Worm (Caenorhabditis elegans) whole organism, late embryonic: ENCODE data around the gene nhr-202.

Experiments
- K09A11.1 ChIP-seq: sonication (generic microtip); optimal IDR thresholded peaks from 2 replicates; lab custom pipeline; 2017; ENCODE audit warnings: antibody characterized with exemption, mild to moderate bottlenecking, missing genetic modification characterization, missing compliant biosample characterization; ENCODE audit not compliant: insufficient read depth
- Y22D7AL.16 ChIP-seq: sonication (generic microtip); optimal IDR thresholded peaks from 2 replicates; lab custom pipeline; 2016; ENCODE audit warnings: missing genetic modification characterization, missing compliant biosample characterization
- ceh-22 ChIP-seq: sonication (generic microtip); optimal IDR thresholded peaks from 2 replicates; lab custom pipeline; 2017; ENCODE audit warnings: missing biosample characterization, missing genetic modification characterization
- ceh-24 ChIP-seq: sonication (generic microtip); optimal IDR thresholded peaks from 2 replicates; lab custom pipeline; 2016; ENCODE audit warnings: mild to moderate bottlenecking, missing genetic modification characterization, missing compliant biosample characterization
- ceh-45 ChIP-seq: fragments of 200-800 bp; sonication (Bioruptor generic); IDR thresholded peaks from 2 replicates; pipeline ENCODE4 v1.3.6; 2022; ENCODE audit warnings: missing genetic modification reagents, missing genetic modification characterization, missing compliant biosample characterization
- ceh-48 ChIP-seq: sonication (generic microtip); optimal IDR thresholded peaks from 2 replicates; lab custom pipeline; 2016; ENCODE audit warnings: missing genetic modification characterization, inconsistent platforms, missing compliant biosample characterization
- ceh-6 ChIP-seq: fragments of 200-800 bp; sonication (Bioruptor generic); optimal IDR thresholded peaks from 2 replicates; lab custom pipeline; 2018; ENCODE audit warnings: mild to moderate bottlenecking, missing genetic modification characterization, missing compliant biosample characterization
- dmd-4 ChIP-seq: sonication (generic microtip); optimal IDR thresholded peaks from 2 replicates; lab custom pipeline; 2016; ENCODE audit warnings: borderline replicate concordance, missing genetic modification characterization, missing compliant biosample characterization
- dve-1 ChIP-seq: sonication (generic microtip); optimal IDR thresholded peaks from 2 replicates; lab custom pipeline; 2017; ENCODE audit warnings: antibody characterized with exemption, mild to moderate bottlenecking, missing genetic modification characterization, missing compliant biosample characterization
- elt-2 ChIP-seq: sonication (generic microtip); optimal IDR thresholded peaks from 2 replicates; lab custom pipeline; 2016; ENCODE audit warnings: missing genetic modification reagents, missing genetic modification characterization, missing compliant biosample characterization
- elt-4 ChIP-seq: sonication (generic microtip); optimal IDR thresholded peaks from 2 replicates; lab custom pipeline; 2016; ENCODE audit warnings: missing genetic modification characterization, missing compliant biosample characterization
- ets-4 ChIP-seq: sonication (generic microtip); optimal IDR thresholded peaks from 2 replicates; lab custom pipeline; 2016; ENCODE audit warnings: missing genetic modification characterization, missing compliant biosample characterization
- hlh-13 ChIP-seq: fragments of 200-800 bp; sonication (Bioruptor generic); optimal IDR thresholded peaks from 2 replicates; lab custom pipeline; 2018; ENCODE audit warnings: mild to moderate bottlenecking, missing genetic modification characterization, missing compliant biosample characterization
- hlh-15 ChIP-seq: sonication (generic microtip); optimal IDR thresholded peaks from 2 replicates; lab custom pipeline; 2016; ENCODE audit warnings: missing genetic modification characterization, missing compliant biosample characterization
- lim-6 ChIP-seq: sonication (generic microtip); optimal IDR thresholded peaks from 2 replicates; lab custom pipeline; 2016; ENCODE audit warnings: missing genetic modification characterization, missing compliant biosample characterization
- madf-2 ChIP-seq: sonication (generic microtip); optimal IDR thresholded peaks from 2 replicates; lab custom pipeline; 2017; ENCODE audit warnings: missing genetic modification characterization, missing compliant biosample characterization
- nfya-1 ChIP-seq: sonication (generic microtip); optimal IDR thresholded peaks from 2 replicates; lab custom pipeline; 2017; ENCODE audit warnings: missing genetic modification characterization, mild to moderate bottlenecking, missing compliant biosample characterization, antibody characterized with exemption, moderate library complexity
- nhr-11 ChIP-seq: fragments of 150-350 bp; optimal IDR thresholded peaks from 2 replicates; lab custom pipeline; 2014; ENCODE audit warnings: missing biosample characterization, missing genetic modification characterization
- npax-4 ChIP-seq: sonication (generic microtip); optimal IDR thresholded peaks from 2 replicates; lab custom pipeline; 2016; ENCODE audit warnings: missing genetic modification characterization, missing compliant biosample characterization
- odd-2 ChIP-seq: sonication (generic microtip); optimal IDR thresholded peaks from 2 replicates; lab custom pipeline; 2017; ENCODE audit warnings: antibody characterized with exemption, mild to moderate bottlenecking, missing genetic modification characterization, missing compliant biosample characterization
- pag-3 ChIP-seq: sonication (generic microtip); optimal IDR thresholded peaks from 2 replicates; lab custom pipeline; 2016; ENCODE audit warnings: missing compliant biosample characterization, missing genetic modification characterization, borderline replicate concordance
- pax-1 ChIP-seq: fragments of 150-350 bp; optimal IDR thresholded peaks from 2 replicates; lab custom pipeline; 2014; ENCODE audit warnings: missing biosample characterization, missing genetic modification characterization
- pha-4 ChIP-seq: fragments of 150-350 bp; optimal IDR thresholded peaks from 2 replicates; lab custom pipeline; 2018; ENCODE audit warnings: missing biosample characterization, missing genetic modification reagents, missing genetic modification characterization
- pqm-1 ChIP-seq: sonication (generic microtip); optimal IDR thresholded peaks from 2 replicates; lab custom pipeline; 2016; ENCODE audit warnings: missing genetic modification characterization, missing compliant biosample characterization
- pros-1 ChIP-seq: fragments of 150-350 bp; optimal IDR thresholded peaks from 2 replicates; lab custom pipeline; 2014; ENCODE audit warnings: missing biosample characterization, missing genetic modification reagents, missing genetic modification characterization
- rnt-1 ChIP-seq: sonication (generic microtip); optimal IDR thresholded peaks from 2 replicates; lab custom pipeline; 2016; ENCODE audit warnings: missing genetic modification characterization, missing compliant biosample characterization
- sdc-2 ChIP-seq: sonication (generic microtip); optimal IDR thresholded peaks from 2 replicates; lab custom pipeline; 2016; ENCODE audit warnings: missing genotype, missing genetic modification characterization, missing compliant biosample characterization
- sox-4 ChIP-seq: sonication (generic microtip); optimal IDR thresholded peaks from 2 replicates; lab custom pipeline; 2017; ENCODE audit warnings: mild to moderate bottlenecking, missing genetic modification characterization, inconsistent platforms, missing compliant biosample characterization
- syd-9 ChIP-seq: sonication (generic microtip); optimal IDR thresholded peaks from 2 replicates; lab custom pipeline; 2016; ENCODE audit warnings: mild to moderate bottlenecking, missing genetic modification characterization, moderate library complexity, missing compliant biosample characterization
- ttx-3 ChIP-seq: sonication (generic microtip); optimal IDR thresholded peaks from 2 replicates; lab custom pipeline; 2016; ENCODE audit warnings: missing genetic modification reagents, missing genetic modification characterization, missing compliant biosample characterization
- unc-3 ChIP-seq, 2 experiments: fragments of 200-800 bp in 1 of 2; sonication (Bioruptor generic) in 1 of 2; sonication (generic microtip) in 1 of 2; conservative IDR thresholded peaks in 1 of 2; optimal IDR thresholded peaks in 1 of 2; 2 replicates each; pipeline versions ENCODE4 v1.3.6 to Lab custom; 2016 to 2022; ENCODE audit warnings: missing compliant biosample characterization in 2 of 2, missing genetic modification characterization in 2 of 2, missing genetic modification reagents in 1 of 2
- unc-42 ChIP-seq: sonication (generic microtip); optimal IDR thresholded peaks from 2 replicates; lab custom pipeline; 2016; ENCODE audit warnings: missing genotype, missing genetic modification characterization, missing compliant biosample characterization
- unc-86 ChIP-seq: sonication (generic microtip); optimal IDR thresholded peaks from 2 replicates; lab custom pipeline; 2016; ENCODE audit warnings: missing genetic modification characterization, missing compliant biosample characterization
- ztf-16 ChIP-seq: sonication (generic microtip); optimal IDR thresholded peaks from 2 replicates; lab custom pipeline; 2017; ENCODE audit warnings: missing genetic modification characterization, missing compliant biosample characterization

Gene nhr-202

DNA sequence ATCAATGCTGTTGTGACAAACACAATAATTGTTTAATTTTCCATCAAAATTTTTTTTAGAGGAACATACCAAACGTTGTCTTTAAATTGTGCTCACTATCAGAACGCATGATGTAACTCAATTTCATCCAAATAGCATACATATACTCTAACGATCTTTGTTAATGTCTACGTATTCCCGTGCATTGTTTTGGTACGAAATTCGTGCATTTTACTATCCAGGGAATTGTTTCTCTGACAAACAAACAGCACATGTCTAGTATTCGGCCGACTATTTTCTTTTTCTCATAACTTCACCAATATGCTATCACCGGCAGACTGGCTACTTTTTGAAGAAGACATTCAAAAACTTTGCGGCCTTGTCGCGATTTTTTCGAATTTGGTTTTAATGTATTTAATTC is 29.0 kb downstream of the nhr-202 start, which contains the start of gene str-196:
Gene str-196 (plus strand): TSS at position 301 of the 400 bp plus-strand sequence.
- TF ChIP-seq ceh-24 (tag; lab: Kevin White, UChicago), result no peak
- no peak for TF ChIP-seq pros-1

DNA sequence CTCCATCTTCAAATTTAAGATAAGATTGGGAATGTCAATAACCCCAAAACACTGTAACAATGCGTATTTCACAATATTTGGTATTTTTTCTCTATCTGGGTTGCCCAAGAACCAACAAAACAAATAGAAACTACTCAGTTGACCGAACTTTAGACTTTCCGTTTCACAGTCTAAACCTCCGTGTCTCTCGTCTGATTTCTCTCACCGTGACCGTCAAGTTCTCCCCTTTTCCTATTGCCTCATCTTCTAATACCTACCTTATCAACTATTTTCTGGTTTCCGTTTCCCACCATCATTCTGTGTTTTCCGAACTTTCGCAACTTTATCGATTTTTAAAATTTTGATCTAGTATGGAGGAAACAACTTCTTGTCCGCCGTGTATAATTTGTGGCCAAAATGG is 31.9 kb downstream of the nhr-202 start, which contains the start of gene nhr-131:
Gene nhr-131 (plus strand): TSS at position 87 of the 400 bp plus-strand sequence.
- TF ChIP-seq dve-1 (tag; lab: Kevin White, UChicago) (no peak), pag-3 (no peak), hlh-13 (no peak), unc-42 (tag; lab: Kevin White, UChicago) (no peak), madf-2 (tag; lab: Kevin White, UChicago) (no peak), elt-2 (tag; lab: Kevin White, UChicago) (no peak), ceh-24 (tag; lab: Kevin White, UChicago) (no peak), odd-2 (tag; lab: Kevin White, UChicago) (no peak), sdc-2 (tag; lab: Kevin White, UChicago) (no peak), ttx-3 (tag; lab: Kevin White, UChicago) (no peak), hlh-15 (tag; lab: Kevin White, UChicago) (no peak), dmd-4 (no peak), ztf-16 (tag; lab: Kevin White, UChicago) (no peak), unc-86 (no peak), nfya-1 (no peak)

DNA sequence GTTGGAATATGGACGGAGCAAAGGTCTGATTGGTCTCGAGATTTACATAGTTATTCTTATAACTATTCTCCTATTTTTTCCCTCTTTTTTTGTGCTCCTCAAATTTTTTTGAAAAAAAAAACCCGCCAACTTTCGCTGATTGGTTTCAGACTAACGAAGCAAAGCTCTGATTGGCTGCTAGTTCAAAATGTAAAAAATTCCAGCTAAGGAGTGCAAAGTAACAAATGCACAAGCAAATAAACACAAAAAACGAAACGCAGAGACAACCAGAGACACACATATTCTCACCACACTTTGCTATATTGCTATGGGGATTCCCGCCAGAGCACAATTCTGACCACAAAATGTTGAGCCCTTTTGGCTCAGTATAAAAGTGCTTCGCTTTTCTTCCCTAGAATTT is 35.0 kb downstream of the nhr-202 start, which contains the start of gene T01G6.1:
Gene T01G6.1 (plus strand): TSS at position 301 of the 400 bp plus-strand sequence.
- TF ChIP-seq lim-6 (tag; lab: Kevin White, UChicago) (no peak), nfya-1 (peak; percentile 37), sox-4 (tag; lab: Kevin White, UChicago) (no peak), elt-4 (tag; lab: Kevin White, UChicago) (no peak)

DNA sequence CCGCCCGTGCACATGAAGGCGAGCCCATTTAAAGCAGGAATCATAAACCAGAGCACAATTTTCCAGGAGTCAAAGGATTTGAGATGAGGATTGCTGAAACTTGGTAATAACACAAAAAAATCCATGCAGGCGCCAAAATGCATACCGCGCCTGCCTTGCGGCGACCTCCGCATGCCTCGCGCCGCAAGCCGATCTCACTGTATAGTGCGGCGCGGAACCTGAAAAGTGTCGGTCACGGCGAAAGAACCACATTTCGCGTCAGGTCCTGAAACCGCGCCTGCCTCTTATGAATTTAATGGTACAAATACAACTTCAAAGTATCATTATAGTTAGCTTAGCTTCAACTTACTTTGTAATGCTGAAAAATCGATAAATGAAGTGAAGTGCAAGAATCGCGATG is 38.1 kb downstream of the nhr-202 start:
- TF ChIP-seq pqm-1 (tag; lab: Kevin White, UChicago), result no peak
- no peak for TF ChIP-seq nhr-11 (tag; lab: Kevin White, UChicago)
- no peak for TF ChIP-seq pax-1 (tag; lab: Kevin White, UChicago)
- TF ChIP-seq syd-9 (tag; lab: Kevin White, UChicago), result no peak
- no peak for TF ChIP-seq ceh-22 (tag; lab: Kevin White, UChicago)
- TF ChIP-seq ets-4 (tag; lab: Kevin White, UChicago), result no peak

DNA sequence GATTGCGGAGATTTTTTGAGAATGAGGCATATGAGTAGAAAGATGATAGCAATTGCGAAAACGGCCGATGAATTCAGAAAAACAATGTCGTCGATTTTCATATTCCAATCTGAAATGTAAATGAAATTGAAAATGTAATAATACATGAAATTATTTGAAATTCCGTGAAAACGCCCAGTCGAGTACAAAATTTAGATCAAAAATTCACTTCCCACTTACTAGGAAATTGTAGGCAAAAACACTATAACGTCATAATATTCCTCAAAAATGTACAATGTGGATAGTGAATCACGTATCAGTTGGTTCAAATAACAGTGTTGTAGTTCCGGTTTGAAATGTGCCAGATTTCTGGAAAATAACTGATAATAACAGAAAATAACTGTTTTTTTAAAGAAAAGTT is 38.8 kb downstream of the nhr-202 start, which contains the start of gene str-256:
Gene str-256 (minus strand): TSS at position 101 of the 400 bp plus-strand sequence.
- no peak for TF ChIP-seq pag-3
- TF ChIP-seq unc-3 (GFP tag; conservative IDR thresholded peaks at IDR 0.05; lab: Robert Waterston, UW), result no peak
- no peak for TF ChIP-seq unc-3 (tag; optimal IDR thresholded peaks at IDR 0.05; lab: Kevin White, UChicago)
- TF ChIP-seq ttx-3 (tag; lab: Kevin White, UChicago), result no peak
- TF ChIP-seq K09A11.1 (tag; lab: Kevin White, UChicago), result no peak
- TF ChIP-seq pha-4 (tag; lab: Kevin White, UChicago), result no peak
- TF ChIP-seq npax-4, result no peak
- no peak for TF ChIP-seq ceh-45 (GFP tag; lab: Robert Waterston, UW)
- no peak for TF ChIP-seq Y22D7AL.16 (tag; lab: Kevin White, UChicago)

DNA sequence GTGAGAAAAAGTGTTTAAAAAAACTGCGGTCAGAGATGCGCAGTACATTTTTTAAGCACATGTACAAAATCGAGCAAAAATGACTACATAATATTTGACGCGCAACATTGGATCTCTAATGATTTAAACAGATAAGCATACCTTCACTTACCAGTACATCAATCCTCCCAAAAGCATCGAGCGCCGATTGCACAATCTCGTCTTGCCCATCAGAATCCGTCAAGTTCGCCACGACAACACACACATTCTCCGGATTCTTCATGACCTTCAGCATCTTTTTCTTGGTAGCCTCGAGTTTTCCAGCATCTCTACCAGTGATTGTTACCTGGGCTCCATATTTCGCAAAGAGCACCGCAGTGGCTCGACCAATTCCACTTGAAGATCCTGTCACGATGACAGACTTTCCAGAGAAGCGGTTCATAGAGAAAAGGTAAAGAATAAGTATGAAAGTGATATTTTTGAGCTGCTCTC is 40.5 kb downstream of the nhr-202 start, which contains the start of gene T01G6.10:
Gene T01G6.10 (minus strand): TSS at position 421 of the 471 bp plus-strand sequence.
- TF ChIP-seq dmd-4 (no peak), elt-4 (tag; lab: Kevin White, UChicago) (no peak), ceh-6 (GFP tag; lab: Kevin White, UChicago) (no peak), nfya-1 (no peak), rnt-1 (tag; lab: Kevin White, UChicago) (no peak), ceh-48 (no peak), unc-86 (no peak), odd-2 (tag; lab: Kevin White, UChicago) (no peak)
